Worm (Caenorhabditis elegans) whole organism, mixed stage, embryonic: ENCODE data around the gene dpy-19.

Source experiments
- M03D4.4 ChIP-seq: sonication (generic microtip); optimal IDR thresholded peaks from 2 replicates; lab custom pipeline; 2017; ENCODE audit warnings: mild to moderate bottlenecking, missing genetic modification characterization, missing compliant biosample characterization
- bed-3 ChIP-seq: fragments of 200-800 bp; sonication (Bioruptor generic); optimal IDR thresholded peaks from 3 replicates; lab custom pipeline; 2018; ENCODE audit warnings: mild to moderate bottlenecking, missing genetic modification characterization, moderate library complexity, missing compliant biosample characterization
- blmp-1 ChIP-seq: fragments of 150-350 bp; optimal IDR thresholded peaks from 2 replicates; lab custom pipeline; 2014; ENCODE audit warnings: missing biosample characterization, missing genetic modification characterization
- ceh-43 ChIP-seq: fragments of 200-800 bp; sonication (Bioruptor generic); optimal IDR thresholded peaks from 2 replicates; lab custom pipeline; 2018; ENCODE audit warnings: mild to moderate bottlenecking, missing genetic modification characterization, moderate library complexity, missing compliant biosample characterization
- ceh-83 ChIP-seq: fragments of 200-800 bp; sonication (Bioruptor generic); optimal IDR thresholded peaks from 2 replicates; lab custom pipeline; 2018; ENCODE audit warnings: mild to moderate bottlenecking, missing genetic modification characterization, missing compliant biosample characterization
- ces-1 ChIP-seq: fragments of 150-350 bp; optimal IDR thresholded peaks from 2 replicates; lab custom pipeline; 2014; ENCODE audit warnings: missing biosample characterization, missing genetic modification reagents, missing genetic modification characterization
- drap-1 ChIP-seq: fragments of 200-800 bp; sonication (Bioruptor generic); optimal IDR thresholded peaks from 3 replicates; lab custom pipeline; 2018; ENCODE audit warnings: mild to moderate bottlenecking, missing genetic modification characterization, missing compliant biosample characterization
- elt-1 ChIP-seq: sonication (generic microtip); optimal IDR thresholded peaks from 2 replicates; lab custom pipeline; 2017; ENCODE audit warnings: missing genetic modification characterization, mild to moderate bottlenecking, missing compliant biosample characterization, antibody characterized with exemption, moderate library complexity, borderline replicate concordance; ENCODE audit not compliant: insufficient read depth
- flh-1 ChIP-seq: fragments of 200-800 bp; sonication (Bioruptor generic); optimal IDR thresholded peaks from 2 replicates; lab custom pipeline; 2018; ENCODE audit warnings: mild to moderate bottlenecking, missing genetic modification characterization, moderate library complexity, missing compliant biosample characterization
- ham-2 ChIP-seq: fragments of 200-800 bp; sonication (Bioruptor generic); optimal IDR thresholded peaks from 2 replicates; lab custom pipeline; 2018; ENCODE audit warnings: mild to moderate bottlenecking, missing genetic modification characterization, missing compliant biosample characterization
- lin-13 ChIP-seq: fragments of 150-350 bp; optimal IDR thresholded peaks from 2 replicates; lab custom pipeline; 2014; ENCODE audit warnings: missing biosample characterization, missing genetic modification characterization
- lin-32 ChIP-seq: fragments of 200-800 bp; sonication (Bioruptor generic); optimal IDR thresholded peaks from 2 replicates; lab custom pipeline; 2018; ENCODE audit warnings: mild to moderate bottlenecking, missing genetic modification characterization, missing compliant biosample characterization
- lsy-2 ChIP-seq: fragments of 150-350 bp; optimal IDR thresholded peaks from 2 replicates; lab custom pipeline; 2014; ENCODE audit warnings: missing biosample characterization, missing genetic modification characterization
- mep-1 ChIP-seq: fragments of 150-350 bp; optimal IDR thresholded peaks from 2 replicates; lab custom pipeline; 2017; ENCODE audit warnings: missing biosample characterization, missing genetic modification reagents, missing genetic modification characterization, inconsistent platforms
- mls-2 ChIP-seq: sonication (generic microtip); optimal IDR thresholded peaks from 2 replicates; lab custom pipeline; 2016; ENCODE audit warnings: mild to moderate bottlenecking, missing genetic modification characterization, moderate library complexity, missing compliant biosample characterization
- nhr-12 ChIP-seq: fragments of 150-350 bp; optimal IDR thresholded peaks from 2 replicates; lab custom pipeline; 2014; ENCODE audit warnings: missing biosample characterization, missing genetic modification characterization
- nhr-2 ChIP-seq: fragments of 150-350 bp; optimal IDR thresholded peaks from 2 replicates; lab custom pipeline; 2014; ENCODE audit warnings: missing biosample characterization, missing genetic modification characterization
- nhr-237 ChIP-seq: fragments of 150-350 bp; optimal IDR thresholded peaks from 2 replicates; lab custom pipeline; 2014; ENCODE audit warnings: missing biosample characterization, missing genetic modification characterization
- nhr-28 ChIP-seq: fragments of 150-350 bp; optimal IDR thresholded peaks from 2 replicates; lab custom pipeline; 2014; ENCODE audit warnings: missing biosample characterization, missing genetic modification characterization
- nhr-76 ChIP-seq: sonication (generic microtip); optimal IDR thresholded peaks from 2 replicates; lab custom pipeline; 2017; ENCODE audit warnings: missing biosample characterization, missing genetic modification characterization
- pha-4 ChIP-seq: fragments of 150-350 bp; optimal IDR thresholded peaks from 2 replicates; lab custom pipeline; 2018; ENCODE audit warnings: missing biosample characterization, missing genetic modification reagents, missing genetic modification characterization
- sem-2 ChIP-seq: fragments of 200-800 bp; sonication (Bioruptor generic); optimal IDR thresholded peaks from 2 replicates; lab custom pipeline; 2018; ENCODE audit warnings: mild to moderate bottlenecking, missing genetic modification characterization, missing compliant biosample characterization
- snpc-4 ChIP-seq: fragments of 150-350 bp; optimal IDR thresholded peaks from 2 replicates; lab custom pipeline; 2014; ENCODE audit warnings: missing biosample characterization, missing genetic modification characterization
- sptf-1 ChIP-seq: sonication (generic microtip); optimal IDR thresholded peaks from 2 replicates; lab custom pipeline; 2017; ENCODE audit warnings: mild to moderate bottlenecking, missing genetic modification characterization, moderate library complexity, missing compliant biosample characterization
- unc-120 ChIP-seq: sonication (generic microtip); optimal IDR thresholded peaks from 2 replicates; lab custom pipeline; 2017; ENCODE audit warnings: missing genetic modification characterization, missing compliant biosample characterization; ENCODE audit not compliant: poor library complexity, severe bottlenecking
- unc-39 ChIP-seq: fragments of 150-350 bp; optimal IDR thresholded peaks from 2 replicates; lab custom pipeline; 2014; ENCODE audit warnings: missing biosample characterization, missing genetic modification characterization
- unc-62 ChIP-seq: fragments of 150-350 bp; optimal IDR thresholded peaks from 2 replicates; lab custom pipeline; 2014; ENCODE audit warnings: missing biosample characterization, missing genetic modification reagents, missing genetic modification characterization
- zip-8 ChIP-seq: fragments of 150-350 bp; optimal IDR thresholded peaks from 2 replicates; lab custom pipeline; 2014; ENCODE audit warnings: missing biosample characterization, missing genetic modification characterization

The dpy-19 gene

DNA sequence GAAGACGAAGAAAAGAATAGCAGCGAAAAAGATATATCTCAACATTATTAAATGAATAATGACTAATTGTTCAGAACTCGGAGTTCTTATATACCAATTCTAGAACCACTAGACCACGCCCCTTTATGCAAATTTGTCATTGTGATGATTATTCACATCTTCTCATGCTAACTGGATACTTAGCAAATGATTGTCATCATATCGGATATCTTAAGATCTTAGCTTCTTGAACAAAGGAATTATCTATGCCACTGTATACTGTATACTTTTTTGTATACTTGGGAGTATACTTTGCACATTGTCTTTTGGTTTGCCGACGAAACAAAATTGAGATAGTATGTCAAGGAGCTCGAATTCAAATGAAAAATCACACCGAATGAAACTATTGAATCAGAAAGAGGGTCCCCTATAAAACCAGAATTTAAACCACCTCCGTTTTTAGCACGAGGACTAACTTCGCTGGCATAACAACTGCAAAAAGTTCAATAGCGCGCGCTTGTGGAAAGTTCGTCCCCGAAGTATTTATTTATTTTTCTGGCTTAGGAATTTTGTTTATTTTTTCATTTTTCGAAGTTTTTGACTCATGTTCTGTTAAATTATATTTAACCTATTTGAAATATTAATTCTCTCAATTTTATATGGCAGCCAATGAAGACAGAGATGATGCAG, 33.1 kb upstream of the dpy-19 start, which contains the start of the genes sdz-1 and vps-33.1:
sdz-1 (minus strand) TSS at position 51 of the 669 bp plus-strand sequence.
vps-33.1 (plus strand) TSS at position 639 of the 669 bp plus-strand sequence.
- TF ChIP-seq unc-62 (GFP tag; lab: Kevin White, UChicago) (no peak), elt-1 (tag; lab: Kevin White, UChicago) (no peak), nhr-2 (tag; lab: Kevin White, UChicago) (no peak), ham-2 (GFP tag; lab: Kevin White, UChicago) (no peak), bed-3 (GFP tag; lab: Kevin White, UChicago) (no peak), sptf-1 (tag; lab: Kevin White, UChicago) (no peak), blmp-1 (no peak), unc-39 (no peak), pha-4 (tag; lab: Kevin White, UChicago) (no peak), nhr-28 (tag; lab: Kevin White, UChicago) (no peak), nhr-76 (tag; lab: Kevin White, UChicago) (no peak), lin-32 (GFP tag; lab: Kevin White, UChicago) (no peak), ces-1 (GFP tag; lab: Kevin White, UChicago) (no peak), ceh-83 (GFP tag; lab: Kevin White, UChicago) (no peak), flh-1 (no peak), M03D4.4 (tag; lab: Kevin White, UChicago) (no peak), unc-120 (tag; lab: Kevin White, UChicago) (peak; percentile 67), lsy-2 (tag; lab: Kevin White, UChicago) (peak; percentile 29), snpc-4 (no peak), drap-1 (GFP tag; lab: Kevin White, UChicago) (no peak), nhr-237 (tag; lab: Kevin White, UChicago) (peak; percentile 16), mls-2 (tag; lab: Kevin White, UChicago) (no peak)

- TF ChIP-seq ham-2 (GFP tag; lab: Kevin White, UChicago) (no peak), zip-8 (tag; lab: Kevin White, UChicago) (no peak), lsy-2 (tag; lab: Kevin White, UChicago) (no peak), unc-39 (no peak)
Observed at ce11 chrIII:8697268-8697907, 30.1 kb upstream of the dpy-19 start.

DNA sequence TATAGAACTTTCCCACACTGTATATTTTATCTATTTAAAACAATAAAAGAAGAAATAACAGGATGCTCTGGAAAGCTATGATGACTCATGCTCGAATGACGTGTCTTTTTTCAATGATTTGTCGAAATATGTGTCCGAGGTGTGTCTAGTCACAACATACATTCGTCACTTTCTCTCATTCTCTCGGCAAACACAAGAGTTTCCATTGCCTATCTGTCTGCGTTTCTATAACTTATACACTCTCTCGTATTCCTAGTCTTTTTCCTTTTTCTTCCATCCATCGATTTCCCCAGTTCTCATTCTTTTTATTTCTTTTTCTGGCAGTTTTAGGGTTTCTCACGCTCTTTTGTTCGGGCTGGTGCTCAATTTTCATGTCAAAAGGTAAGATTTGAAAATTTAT, 29.4 kb upstream of the dpy-19 start:
- no peak for TF ChIP-seq lsy-2 (tag; lab: Kevin White, UChicago)
- no peak for TF ChIP-seq ceh-43 (GFP tag; lab: Kevin White, UChicago)
- no peak for TF ChIP-seq elt-1 (tag; lab: Kevin White, UChicago)
- no peak for TF ChIP-seq sptf-1 (tag; lab: Kevin White, UChicago)
- TF ChIP-seq sem-2 = no peak
- no peak for TF ChIP-seq nhr-12
- no peak for TF ChIP-seq M03D4.4 (tag; lab: Kevin White, UChicago)
- TF ChIP-seq ham-2 (GFP tag; lab: Kevin White, UChicago) = no peak
- TF ChIP-seq nhr-28 (tag; lab: Kevin White, UChicago) = no peak
- no peak for TF ChIP-seq blmp-1
- TF ChIP-seq nhr-237 (tag; lab: Kevin White, UChicago) = no peak

DNA sequence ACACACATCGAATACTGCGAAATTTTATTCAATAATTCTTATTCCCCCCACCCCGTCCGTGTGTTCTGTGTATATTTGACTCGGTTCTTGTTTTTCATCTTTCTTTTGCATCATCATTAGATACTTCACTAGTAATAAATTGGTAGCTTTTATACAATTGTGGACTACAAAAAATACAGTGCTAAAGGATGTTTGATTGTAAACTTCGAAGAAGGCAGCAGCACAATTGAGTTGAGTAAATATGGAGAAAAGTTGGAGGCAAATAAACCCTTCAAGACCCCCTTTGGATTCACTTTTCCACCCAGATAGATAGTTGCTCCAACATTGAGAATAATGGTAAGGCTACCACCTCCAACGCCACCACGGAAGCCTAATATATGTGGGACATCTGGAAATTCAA, 26.0 kb upstream of the dpy-19 start, which contains the start of gene B0303.7:
B0303.7 (plus strand) TSS at position 301 of the 400 bp plus-strand sequence.
- no peak for TF ChIP-seq sptf-1 (tag; lab: Kevin White, UChicago)

- TF ChIP-seq mep-1 (tag; lab: Kevin White, UChicago) (peak; percentile 59), lsy-2 (tag; lab: Kevin White, UChicago) (peak; percentile 54), ces-1 (GFP tag; lab: Kevin White, UChicago) (peak; percentile 72), lin-13 (tag; lab: Kevin White, UChicago) (no peak)
Observed at ce11 chrIII:8689655-8690054, 22.4 kb upstream of the dpy-19 start, which contains the start of gene B0303.4. B0303.4 (plus strand) TSS chrIII:8689850.
